Fruit fly (Drosophila melanogaster) whole organism, wandering third instar larva: ENCODE measurements around the gene alt.

ENCODE experiments used
- HLH106 ChIP-seq: fragments of 200-800 bp; optimal IDR thresholded peaks from 3 replicates; lab custom pipeline; 2019; ENCODE audit warnings: missing biosample characterization, mild to moderate bottlenecking, missing genetic modification characterization, moderate library complexity
- usp ChIP-seq: fragments of >200 bp; optimal IDR thresholded peaks from 2 replicates; lab custom pipeline; 2017; ENCODE audit warnings: missing biosample characterization, missing genetic modification characterization

DNA sequence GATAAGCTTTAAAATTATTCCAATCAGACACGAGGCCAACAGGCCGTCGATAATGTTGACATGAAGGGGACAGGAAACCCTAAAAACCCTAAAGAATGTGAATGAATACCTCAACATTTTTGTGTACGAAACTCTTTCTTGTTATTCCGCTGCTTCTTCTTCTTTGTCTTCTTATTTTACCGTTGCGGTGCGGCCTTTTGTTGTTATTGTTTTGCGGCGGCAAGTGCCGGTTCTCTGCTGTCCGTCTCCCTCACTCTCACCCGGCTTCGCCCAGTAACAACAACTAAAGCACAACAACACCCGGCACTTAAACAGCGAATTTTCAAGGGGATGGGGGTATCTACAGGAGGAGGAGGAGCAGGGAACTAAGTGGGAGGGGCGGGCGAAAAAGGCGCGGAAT, 32.1 kb upstream of the alt start:
- TF ChIP-seq HLH106 (tag; lab: Kevin White, UChicago) (no peak), usp (GFP tag; lab: Kevin White, UChicago) (no peak)
